Fruit fly (Drosophila melanogaster) whole organism, embryonic: Measurements from ENCODE around the gene Trl.
A peak's percentile ranks its signal among the peaks of the same experiment; 100 is the strongest.

ENCODE experiments used
- Atf6 ChIP-seq: fragments of 200-800 bp; sonication (Bioruptor generic); IDR thresholded peaks from 2 replicates; pipeline ENCODE4 v1.3.6; 2022; ENCODE audit warnings: missing biosample characterization, missing genetic modification characterization
- B-H1 ChIP-seq: fragments of 200-800 bp; sonication (Bioruptor generic); IDR thresholded peaks from 3 replicates; pipeline ENCODE4 v1.3.6; 2022; ENCODE audit warnings: missing biosample characterization, missing genetic modification characterization
- CG10543 ChIP-seq: fragments of 200-800 bp; sonication (Bioruptor generic); optimal IDR thresholded peaks from 3 replicates; lab custom pipeline; 2017; ENCODE audit warnings: missing biosample characterization, mild to moderate bottlenecking, missing genetic modification characterization, moderate library complexity
- CG11085 ChIP-seq: fragments of 200-800 bp; sonication (Bioruptor generic); IDR thresholded peaks from 2 replicates; pipeline ENCODE4 v1.3.6; 2022; ENCODE audit warnings: missing biosample characterization, missing genetic modification characterization
- CG11560 ChIP-seq: fragments of 200-800 bp; sonication (Bioruptor generic); IDR thresholded peaks from 3 replicates; pipeline ENCODE4 v1.3.6; 2022; ENCODE audit warnings: missing biosample characterization, missing genetic modification characterization
- CG12104 ChIP-seq: fragments of 200-800 bp; sonication (Bioruptor generic); optimal IDR thresholded peaks from 3 replicates; lab custom pipeline; 2016; ENCODE audit warnings: missing biosample characterization, missing genetic modification characterization
- CG13123 ChIP-seq: fragments of 200-800 bp; sonication (Bioruptor generic); optimal IDR thresholded peaks from 2 replicates; lab custom pipeline; 2016; ENCODE audit warnings: missing biosample characterization, missing genetic modification characterization
- CG14441 ChIP-seq: fragments of 200-800 bp; sonication (Bioruptor generic); IDR thresholded peaks from 2 replicates; pipeline ENCODE4 v1.3.6; 2022; ENCODE audit warnings: missing biosample characterization, missing genetic modification characterization
- CG14860 ChIP-seq: fragments of 200-800 bp; sonication (Bioruptor generic); IDR thresholded peaks from 3 replicates; pipeline ENCODE4 v1.3.6; 2022; ENCODE audit warnings: missing biosample characterization, missing genetic modification characterization; ENCODE audit not compliant: partially characterized antibody
- CG15269 ChIP-seq: fragments of 200-800 bp; sonication (Bioruptor generic); optimal IDR thresholded peaks from 2 replicates; lab custom pipeline; 2018; ENCODE audit warnings: missing biosample characterization, mild to moderate bottlenecking, missing genetic modification characterization, moderate library complexity
- CG15696 ChIP-seq: fragments of 200-800 bp; sonication (Bioruptor generic); optimal IDR thresholded peaks from 2 replicates; lab custom pipeline; 2019; ENCODE audit warnings: missing biosample characterization, mild to moderate bottlenecking, missing genetic modification characterization, moderate library complexity
- CG2199 ChIP-seq: fragments of 200-800 bp; sonication (Bioruptor generic); IDR thresholded peaks from 3 replicates; pipeline ENCODE4 v1.3.6; 2022; ENCODE audit warnings: missing biosample characterization, missing genetic modification characterization
- CG31224 ChIP-seq: fragments of 200-800 bp; sonication (Bioruptor generic); IDR thresholded peaks from 2 replicates; pipeline ENCODE4 v1.3.6; 2022; ENCODE audit warnings: missing biosample characterization, missing genetic modification characterization
- CG3995 ChIP-seq: fragments of 200-800 bp; sonication (Bioruptor generic); optimal IDR thresholded peaks from 3 replicates; lab custom pipeline; 2016; ENCODE audit warnings: missing biosample characterization, missing genetic modification characterization
- CG4328 ChIP-seq: fragments of 200-800 bp; sonication (Bioruptor generic); optimal IDR thresholded peaks from 3 replicates; lab custom pipeline; 2017; ENCODE audit warnings: missing biosample characterization, missing genetic modification reagents, missing genetic modification characterization
- CG5180 ChIP-seq: fragments of 200-800 bp; sonication (Bioruptor generic); optimal IDR thresholded peaks from 3 replicates; lab custom pipeline; 2017; ENCODE audit warnings: missing biosample characterization, missing genetic modification characterization, mild to moderate bottlenecking, moderate library complexity, missing genetic modification reagents
- CG6765 ChIP-seq: fragments of 200-800 bp; sonication (Bioruptor generic); optimal IDR thresholded peaks from 3 replicates; lab custom pipeline; 2017; ENCODE audit warnings: missing biosample characterization, mild to moderate bottlenecking, missing genetic modification characterization
- CG9437 ChIP-seq: fragments of 200-800 bp; sonication (Bioruptor generic); optimal IDR thresholded peaks from 2 replicates; lab custom pipeline; 2018; ENCODE audit warnings: missing biosample characterization, mild to moderate bottlenecking, missing genetic modification characterization
- CoRest ChIP-seq: fragments of 200-800 bp; sonication (Bioruptor generic); optimal IDR thresholded peaks from 3 replicates; lab custom pipeline; 2018; ENCODE audit warnings: missing biosample characterization, mild to moderate bottlenecking, missing genetic modification characterization, moderate library complexity
- Dfd ChIP-seq, 2 experiments: fragments of >200 bp; optimal IDR thresholded peaks; 2 replicates each; lab custom pipeline; 2017; ENCODE audit warnings: missing biosample characterization in 2 of 2, missing genetic modification characterization in 2 of 2
- Fer2 ChIP-seq: fragments of 200-800 bp; sonication (Bioruptor generic); optimal IDR thresholded peaks from 2 replicates; lab custom pipeline; 2018; ENCODE audit warnings: missing biosample characterization, mild to moderate bottlenecking, missing genetic modification characterization, moderate library complexity
- HHEX ChIP-seq: fragments of 200-800 bp; sonication (Bioruptor generic); optimal IDR thresholded peaks from 3 replicates; lab custom pipeline; 2017; ENCODE audit warnings: missing biosample characterization, mild to moderate bottlenecking, missing genetic modification characterization, missing genetic modification reagents
- Hr78 ChIP-seq, 2 experiments: fragments of 200-800 bp in 1 of 2; fragments of >200 bp in 1 of 2; sonication (Bioruptor generic) in 1 of 2; optimal IDR thresholded peaks; 2 replicates each; lab custom pipeline; 2017 to 2019; ENCODE audit warnings: missing biosample characterization in 2 of 2, missing genetic modification characterization in 2 of 2, mild to moderate bottlenecking in 1 of 2, moderate library complexity in 1 of 2
- Kr ChIP-seq: fragments of 200-800 bp; sonication (Bioruptor generic); optimal IDR thresholded peaks from 2 replicates; lab custom pipeline; 2017; ENCODE audit warnings: missing biosample characterization, mild to moderate bottlenecking, missing genetic modification characterization
- MESR4 ChIP-seq: fragments of 200-800 bp; sonication (Bioruptor generic); optimal IDR thresholded peaks from 2 replicates; lab custom pipeline; 2018; ENCODE audit warnings: missing biosample characterization, mild to moderate bottlenecking, missing genetic modification characterization, moderate library complexity
- Poxn ChIP-seq: fragments of 200-800 bp; sonication (Bioruptor generic); IDR thresholded peaks from 2 replicates; pipeline ENCODE4 v1.3.6; 2022; ENCODE audit warnings: missing biosample characterization, missing genetic modification characterization
- Ptx1 ChIP-seq: fragments of 200-800 bp; sonication (Bioruptor generic); IDR thresholded peaks from 2 replicates; pipeline ENCODE4 v1.3.6; 2022; ENCODE audit warnings: missing biosample characterization, missing genetic modification characterization
- Xrp1 ChIP-seq: fragments of 200-800 bp; sonication (Bioruptor generic); IDR thresholded peaks from 2 replicates; pipeline ENCODE4 v1.3.6; 2022; ENCODE audit warnings: missing biosample characterization, missing genetic modification characterization
- ase ChIP-seq: fragments of 200-800 bp; sonication (Bioruptor generic); IDR thresholded peaks from 3 replicates; pipeline ENCODE4 v1.3.6; 2022; ENCODE audit warnings: missing biosample characterization, missing genetic modification characterization
- bcd ChIP-seq: fragments of 200-800 bp; sonication (Bioruptor generic); optimal IDR thresholded peaks from 2 replicates; lab custom pipeline; 2017; ENCODE audit warnings: missing biosample characterization, mild to moderate bottlenecking, missing genetic modification characterization
- bowl ChIP-seq: fragments of 200-800 bp; sonication (Bioruptor generic); IDR thresholded peaks from 2 replicates; pipeline ENCODE4 v1.3.6; 2022; ENCODE audit warnings: missing biosample characterization, missing genetic modification characterization
- ewg ChIP-seq: fragments of 200-800 bp; sonication (Bioruptor generic); optimal IDR thresholded peaks from 3 replicates; lab custom pipeline; 2017; ENCODE audit warnings: mild to moderate bottlenecking, missing biosample characterization, missing genetic modification reagents, missing genetic modification characterization
- hb ChIP-seq: fragments of 200-800 bp; sonication (Bioruptor generic); IDR thresholded peaks from 3 replicates; pipeline ENCODE4 v1.3.6; 2022; ENCODE audit warnings: missing biosample characterization, missing genetic modification characterization; ENCODE audit not compliant: partially characterized antibody
- maf-S ChIP-seq: fragments of 200-800 bp; sonication (Bioruptor generic); optimal IDR thresholded peaks from 2 replicates; lab custom pipeline; 2016; ENCODE audit warnings: missing biosample characterization, missing genetic modification characterization
- nerfin-1 ChIP-seq: fragments of 200-800 bp; sonication (Bioruptor generic); optimal IDR thresholded peaks from 3 replicates; lab custom pipeline; 2019; ENCODE audit warnings: missing biosample characterization, mild to moderate bottlenecking, missing genetic modification characterization, moderate library complexity
- pan ChIP-seq, 4 experiments: fragments of >200 bp in 3 of 4; fragments of 200-800 bp in 1 of 4; sonication (Bioruptor generic) in 1 of 4; optimal IDR thresholded peaks in 3 of 4; IDR thresholded peaks in 1 of 4; 2 replicates each; pipeline versions ENCODE4 v1.3.6 to Lab custom; 2017 to 2022; ENCODE audit warnings: missing biosample characterization in 2 of 4, missing genetic modification characterization in 2 of 4, mixed read lengths in 1 of 4
- pfk ChIP-seq: fragments of 200-800 bp; sonication (Bioruptor generic); optimal IDR thresholded peaks from 2 replicates; lab custom pipeline; 2018; ENCODE audit warnings: missing biosample characterization, mild to moderate bottlenecking, missing genetic modification characterization, moderate library complexity
- ro ChIP-seq: fragments of 200-800 bp; sonication (Bioruptor generic); IDR thresholded peaks from 2 replicates; pipeline ENCODE4 v1.3.6; 2022; ENCODE audit warnings: missing biosample characterization, missing genetic modification characterization
- row ChIP-seq: fragments of 200-800 bp; sonication (Bioruptor generic); IDR thresholded peaks from 3 replicates; pipeline ENCODE4 v1.3.6; 2022; ENCODE audit warnings: missing biosample characterization, missing genetic modification characterization
- schlank ChIP-seq: fragments of 200-800 bp; sonication (Bioruptor generic); optimal IDR thresholded peaks from 2 replicates; lab custom pipeline; 2018; ENCODE audit warnings: missing biosample characterization, mild to moderate bottlenecking, missing genetic modification characterization
- seq ChIP-seq: fragments of 200-800 bp; sonication (Bioruptor generic); IDR thresholded peaks from 2 replicates; pipeline ENCODE4 v1.3.6; 2022; ENCODE audit warnings: missing biosample characterization, missing genetic modification characterization
- sug ChIP-seq: fragments of 200-800 bp; optimal IDR thresholded peaks from 2 replicates; lab custom pipeline; 2019; ENCODE audit warnings: missing biosample characterization, mild to moderate bottlenecking, missing genetic modification characterization, moderate library complexity
- tio ChIP-seq: fragments of 200-800 bp; sonication (Bioruptor generic); optimal IDR thresholded peaks from 2 replicates; lab custom pipeline; 2017; ENCODE audit warnings: missing biosample characterization, missing genetic modification characterization, inconsistent platforms
- tll ChIP-seq, 2 experiments: fragments of 200-800 bp in 1 of 2; fragments of >200 bp in 1 of 2; sonication (Bioruptor generic) in 1 of 2; optimal IDR thresholded peaks; 2 replicates each; lab custom pipeline; 2017 to 2019; ENCODE audit warnings: missing biosample characterization in 2 of 2, missing genetic modification characterization in 2 of 2, mild to moderate bottlenecking in 1 of 2, moderate library complexity in 1 of 2
- tup ChIP-seq: fragments of 200-800 bp; sonication (Bioruptor generic); optimal IDR thresholded peaks from 2 replicates; lab custom pipeline; 2016; ENCODE audit warnings: missing biosample characterization, mild to moderate bottlenecking, missing genetic modification characterization, moderate library complexity
- wor ChIP-seq: fragments of 200-800 bp; sonication (Bioruptor generic); IDR thresholded peaks from 2 replicates; pipeline ENCODE4 v1.3.6; 2022; ENCODE audit warnings: missing biosample characterization, missing genetic modification characterization

Trl gene

dm6 chr3L:14781863-14782218 lies 21.0 kb upstream of the Trl start:
- TF ChIP-seq CG3995 (GFP tag; lab: Kevin White, UChicago) (no peak), tup (GFP tag; lab: Kevin White, UChicago) (no peak), CG9437 (GFP tag; lab: Kevin White, UChicago) (peak; percentile 40), nerfin-1 (peak; percentile 59), CG2199 (GFP tag; lab: Robert Waterston, UW) (0 out of 3 replicates have a peak, but pooled peaks have one; percentile 15), CG4328 (GFP tag; lab: Kevin White, UChicago) (no peak), CG11560 (tag; lab: Robert Waterston, UW) (no peak), maf-S (GFP tag; lab: Kevin White, UChicago) (no peak), MESR4 (GFP tag; lab: Kevin White, UChicago) (no peak), Kr (GFP tag; lab: Kevin White, UChicago) (no peak), hb (GFP tag; lab: Robert Waterston, UW) (no peak), CG6765 (no peak), Ptx1 (GFP tag; lab: Robert Waterston, UW) (0 out of 2 replicates have a peak, but pooled peaks have one; percentile 4), B-H1 (GFP tag; lab: Robert Waterston, UW) (0 out of 3 replicates have a peak, but pooled peaks have one; percentile 6), CoRest (tag; lab: Kevin White, UChicago) (peak; percentile 32), seq (GFP tag; lab: Robert Waterston, UW) (no peak), CG12104 (GFP tag; lab: Kevin White, UChicago) (peak; percentile 43)
- TF ChIP-seq, all 482 proteins: peak for 7

- TF ChIP-seq CG5180 (GFP tag; lab: Kevin White, UChicago): peak; percentile 56
- TF ChIP-seq CG15269 (tag; lab: Kevin White, UChicago): peak; percentile 76
- peak; percentile 51; the same call in 1 of the 3 replicates for TF ChIP-seq ase (GFP tag; lab: Robert Waterston, UW)
- TF ChIP-seq Dfd (GFP tag; optimal IDR thresholded peaks at IDR 0.05; lab: Kevin White, UChicago): no peak
- TF ChIP-seq bowl: no peak
- TF ChIP-seq CG14441 (GFP tag; lab: Robert Waterston, UW): peak; percentile 43; the same call in 1 of the 2 replicates
- TF ChIP-seq Atf6: peak; percentile 35; the same call in 1 of the 2 replicates
- peak; percentile 66 for TF ChIP-seq CG15696 (tag; lab: Kevin White, UChicago)
- no peak for TF ChIP-seq CG13123 (GFP tag; lab: Kevin White, UChicago)
- TF ChIP-seq CG31224 (GFP tag; lab: Robert Waterston, UW): no peak
- TF ChIP-seq ewg (GFP tag; lab: Kevin White, UChicago): peak; percentile 40
- TF ChIP-seq tio (GFP tag; lab: Kevin White, UChicago): peak; percentile 63
- peak; percentile 28 for TF ChIP-seq maf-S (GFP tag; lab: Kevin White, UChicago)
- peak; percentile 73 for TF ChIP-seq Xrp1 (GFP tag; lab: Robert Waterston, UW)
- no peak for TF ChIP-seq CG11085
- no peak for TF ChIP-seq Poxn (GFP tag; lab: Robert Waterston, UW)
- peak; percentile 69 for TF ChIP-seq pfk (GFP tag; lab: Kevin White, UChicago)
- TF ChIP-seq HHEX (GFP tag; lab: Kevin White, UChicago): peak; percentile 65
- TF ChIP-seq Hr78 (GFP tag; optimal IDR thresholded peaks at IDR 0.05; lab: Kevin White, UChicago): peak in 1 of 2 experiments; percentile 97
- peak in 1 of 2 experiments; percentile 78 for TF ChIP-seq tll (GFP tag; optimal IDR thresholded peaks at IDR 0.05; lab: Kevin White, UChicago)
- TF ChIP-seq pan (optimal IDR thresholded peaks at IDR 0.05; lab: Kevin White, UChicago): no peak
- TF ChIP-seq pan (GFP tag; optimal IDR thresholded peaks at IDR 0.05 in 1 of 2, IDR thresholded peaks at IDR 0.05 in 1 of 2): peak in 1 of 2 experiments; percentile 42
- TF ChIP-seq row (GFP tag; lab: Robert Waterston, UW): peak; percentile 84
- TF ChIP-seq Fer2 (tag; lab: Kevin White, UChicago): no peak
- TF ChIP-seq CG14860: no peak
- peak; percentile 8 for TF ChIP-seq schlank (tag; lab: Kevin White, UChicago)
- TF ChIP-seq sug (tag; lab: Kevin White, UChicago): peak; percentile 80
- TF ChIP-seq bcd (GFP tag; lab: Kevin White, UChicago): peak; percentile 55
- no peak for TF ChIP-seq ro
- TF ChIP-seq CG10543 (GFP tag; lab: Kevin White, UChicago): peak; percentile 82
- TF ChIP-seq wor (GFP tag; lab: Robert Waterston, UW): 0 out of 2 replicates have a peak, but pooled peaks have one; percentile 37
Observed at dm6 chr3L:14781082-14781862, 20.4 kb upstream of the Trl start.
